Worm (Caenorhabditis elegans) whole organism, late embryonic: Measurements from ENCODE around the gene Y102A5C.40.

Experiments
- Y22D7AL.16 ChIP-seq: sonication (generic microtip); optimal IDR thresholded peaks from 2 replicates; lab custom pipeline; 2016; ENCODE audit warnings: missing genetic modification characterization, missing compliant biosample characterization
- pha-4 ChIP-seq: fragments of 150-350 bp; optimal IDR thresholded peaks from 2 replicates; lab custom pipeline; 2018; ENCODE audit warnings: missing biosample characterization, missing genetic modification reagents, missing genetic modification characterization
- sox-4 ChIP-seq: sonication (generic microtip); optimal IDR thresholded peaks from 2 replicates; lab custom pipeline; 2017; ENCODE audit warnings: mild to moderate bottlenecking, missing genetic modification characterization, inconsistent platforms, missing compliant biosample characterization
- unc-55 ChIP-seq: sonication (generic microtip); optimal IDR thresholded peaks from 2 replicates; lab custom pipeline; 2017; ENCODE audit warnings: missing biosample characterization, missing genetic modification reagents, missing genetic modification characterization

- no peak for TF ChIP-seq unc-55
- TF ChIP-seq Y22D7AL.16 (tag; lab: Kevin White, UChicago): no peak
- no peak for TF ChIP-seq pha-4 (tag; lab: Kevin White, UChicago)
- TF ChIP-seq sox-4 (tag; lab: Kevin White, UChicago): no peak
Observed at ce11 chrV:16958975-16959374, 28.0 kb downstream of the Y102A5C.40 start.
